Fruit fly (Drosophila melanogaster) whole organism, pupa: ENCODE results near the gene CG32052.

Experiments used
- CG10348 ChIP-seq: fragments of 200-800 bp; sonication (Bioruptor generic); IDR thresholded peaks from 2 replicates; pipeline ENCODE4 v1.3.6; 2022; ENCODE audit warnings: missing biosample characterization, missing genetic modification characterization
- CG12605 ChIP-seq: fragments of 200-800 bp; sonication (Bioruptor generic); IDR thresholded peaks from 2 replicates; pipeline ENCODE4 v1.3.6; 2022; ENCODE audit warnings: missing biosample characterization, missing genetic modification characterization
- CG13204 ChIP-seq: fragments of 200-800 bp; sonication (Bioruptor generic); optimal IDR thresholded peaks from 2 replicates; lab custom pipeline; 2018; ENCODE audit warnings: missing biosample characterization, mild to moderate bottlenecking, missing genetic modification characterization, moderate library complexity
- CG14655 ChIP-seq: fragments of 200-800 bp; sonication (Bioruptor generic); optimal IDR thresholded peaks from 3 replicates; lab custom pipeline; 2017; ENCODE audit warnings: mild to moderate bottlenecking, missing biosample characterization, missing genetic modification reagents, missing genetic modification characterization
- CG15710 ChIP-seq: fragments of 200-800 bp; sonication (Bioruptor generic); optimal IDR thresholded peaks from 2 replicates; lab custom pipeline; 2018; ENCODE audit warnings: missing biosample characterization, mild to moderate bottlenecking, missing genetic modification characterization, moderate library complexity
- CG17806 ChIP-seq: fragments of 200-800 bp; sonication (Bioruptor generic); optimal IDR thresholded peaks from 2 replicates; lab custom pipeline; 2018; ENCODE audit warnings: missing biosample characterization, mild to moderate bottlenecking, missing genetic modification characterization, moderate library complexity
- CG32121 ChIP-seq: fragments of 200-800 bp; sonication (Bioruptor generic); IDR thresholded peaks from 2 replicates; pipeline ENCODE4 v1.3.6; 2022; ENCODE audit warnings: missing biosample characterization, missing genetic modification characterization
- CG34367 ChIP-seq: fragments of 200-800 bp; sonication (Bioruptor generic); optimal IDR thresholded peaks from 2 replicates; lab custom pipeline; 2018; ENCODE audit warnings: missing biosample characterization, mild to moderate bottlenecking, missing genetic modification characterization
- CG4496 ChIP-seq: fragments of 200-800 bp; sonication (Bioruptor generic); IDR thresholded peaks from 3 replicates; pipeline ENCODE4 v1.3.6; 2022; ENCODE audit warnings: missing biosample characterization, missing genetic modification characterization
- CG8159 ChIP-seq: fragments of 200-800 bp; sonication (Bioruptor generic); optimal IDR thresholded peaks from 3 replicates; lab custom pipeline; 2018; ENCODE audit warnings: missing biosample characterization, mild to moderate bottlenecking, missing genetic modification characterization, moderate library complexity
- CG8301 ChIP-seq: fragments of 200-800 bp; sonication (Bioruptor generic); optimal IDR thresholded peaks from 2 replicates; lab custom pipeline; 2018; ENCODE audit warnings: missing biosample characterization, mild to moderate bottlenecking, missing genetic modification characterization
- CG9948 ChIP-seq: fragments of 200-800 bp; sonication (Bioruptor generic); optimal IDR thresholded peaks from 2 replicates; lab custom pipeline; 2018; ENCODE audit warnings: missing biosample characterization, mild to moderate bottlenecking, missing genetic modification characterization, moderate library complexity
- D1 ChIP-seq: fragments of 200-800 bp; sonication (Bioruptor generic); optimal IDR thresholded peaks from 2 replicates; lab custom pipeline; 2018; ENCODE audit warnings: missing biosample characterization, mild to moderate bottlenecking, missing genetic modification characterization, moderate library complexity
- EcR ChIP-seq: fragments of 200-800 bp; sonication (Bioruptor generic); optimal IDR thresholded peaks from 3 replicates; lab custom pipeline; 2019; ENCODE audit warnings: missing biosample characterization, missing genetic modification characterization, mild to moderate bottlenecking, moderate library complexity, missing genetic modification reagents
- Ets98B ChIP-seq: fragments of 200-800 bp; sonication (Bioruptor generic); IDR thresholded peaks from 2 replicates; pipeline ENCODE4 v1.3.6; 2022; ENCODE audit warnings: missing biosample characterization, missing genetic modification characterization
- Pif1A ChIP-seq: fragments of 200-800 bp; sonication (Bioruptor generic); optimal IDR thresholded peaks from 3 replicates; lab custom pipeline; 2016; ENCODE audit warnings: missing biosample characterization, missing genetic modification characterization
- Pif1B ChIP-seq: fragments of 200-800 bp; sonication (Bioruptor generic); optimal IDR thresholded peaks from 3 replicates; lab custom pipeline; 2016; ENCODE audit warnings: missing biosample characterization, missing genetic modification characterization
- Snoo ChIP-seq: fragments of 200-800 bp; sonication (Bioruptor generic); optimal IDR thresholded peaks from 3 replicates; lab custom pipeline; 2017; ENCODE audit warnings: missing biosample characterization, mild to moderate bottlenecking, missing genetic modification characterization, inconsistent platforms
- fd96Ca ChIP-seq: fragments of 200-800 bp; sonication (Bioruptor generic); IDR thresholded peaks from 3 replicates; pipeline ENCODE4 v1.3.6; 2022; ENCODE audit warnings: missing biosample characterization, missing genetic modification characterization
- gl ChIP-seq: fragments of 200-800 bp; sonication (Bioruptor generic); optimal IDR thresholded peaks from 2 replicates; lab custom pipeline; 2018; ENCODE audit warnings: missing biosample characterization, mild to moderate bottlenecking, missing genetic modification characterization
- rn ChIP-seq: fragments of 200-800 bp; sonication (Bioruptor generic); IDR thresholded peaks from 2 replicates; pipeline ENCODE4 v1.3.6; 2022; ENCODE audit warnings: missing biosample characterization, missing genetic modification characterization

CG32052 gene

dm6 chr3L:9745393-9745792 is 41.5 kb upstream of the CG32052 start:
- no peak for TF ChIP-seq CG13204 (GFP tag; lab: Kevin White, UChicago)
- 0 out of 3 replicates have a peak, but pooled peaks have one; percentile 45 for TF ChIP-seq fd96Ca (GFP tag; lab: Robert Waterston, UW)
- peak; percentile 80 for TF ChIP-seq Ets98B
- no peak for TF ChIP-seq CG10348
- no peak for TF ChIP-seq D1
- TF ChIP-seq CG14655 (GFP tag; lab: Kevin White, UChicago): peak; percentile 89
- TF ChIP-seq CG9948 (tag; lab: Kevin White, UChicago): peak; percentile 45
- peak; percentile 92 for TF ChIP-seq CG8301
- TF ChIP-seq gl: no peak
- TF ChIP-seq CG17806 (tag; lab: Kevin White, UChicago): peak; percentile 43
- peak; percentile 73; the same call in 2 of the 3 replicates for TF ChIP-seq CG4496 (GFP tag; lab: Robert Waterston, UW)
- TF ChIP-seq Pif1B (GFP tag; lab: Kevin White, UChicago): peak; percentile 13
- peak; percentile 65 for TF ChIP-seq CG32121 (GFP tag; lab: Robert Waterston, UW)
- peak; percentile 65 for TF ChIP-seq CG12605
- TF ChIP-seq CG15710 (tag; lab: Kevin White, UChicago): peak; percentile 22
- TF ChIP-seq rn (GFP tag; lab: Robert Waterston, UW): 0 out of 2 replicates have a peak, but pooled peaks have one; percentile 35
- TF ChIP-seq CG34367 (tag; lab: Kevin White, UChicago): peak; percentile 9
- peak; percentile 24 for TF ChIP-seq CG8159 (tag; lab: Kevin White, UChicago)
- TF ChIP-seq EcR (GFP tag; lab: Kevin White, UChicago): no peak
- TF ChIP-seq Pif1A (GFP tag; lab: Kevin White, UChicago): peak; percentile 11

- TF ChIP-seq CG8301 (no peak), rn (GFP tag; lab: Robert Waterston, UW) (no peak), CG4496 (GFP tag; lab: Robert Waterston, UW) (0 out of 3 replicates have a peak, but pooled peaks have one; percentile 11), Pif1B (GFP tag; lab: Kevin White, UChicago) (no peak)
Observed at dm6 chr3L:9751625-9752024, 35.2 kb upstream of the CG32052 start.

- no peak for TF ChIP-seq CG14655 (GFP tag; lab: Kevin White, UChicago)
- TF ChIP-seq Pif1A (GFP tag; lab: Kevin White, UChicago): no peak
- no peak for TF ChIP-seq CG17806 (tag; lab: Kevin White, UChicago)
- no peak for TF ChIP-seq CG9948 (tag; lab: Kevin White, UChicago)
- no peak for TF ChIP-seq CG4496 (GFP tag; lab: Robert Waterston, UW)
- no peak for TF ChIP-seq Snoo (tag; lab: Kevin White, UChicago)
- TF ChIP-seq CG10348: no peak
- no peak for TF ChIP-seq CG32121 (GFP tag; lab: Robert Waterston, UW)
- no peak for TF ChIP-seq CG12605
- TF ChIP-seq gl: no peak
- no peak for TF ChIP-seq CG15710 (tag; lab: Kevin White, UChicago)
- no peak for TF ChIP-seq CG8301
Observed at dm6 chr3L:9760151-9760749, 26.6 kb upstream of the CG32052 start, which contains the start of gene CG42268. Gene CG42268 (minus strand): TSS chr3L:9760395.

- TF ChIP-seq EcR (GFP tag; lab: Kevin White, UChicago) (no peak), CG14655 (GFP tag; lab: Kevin White, UChicago) (peak; percentile 28), gl (no peak), fd96Ca (GFP tag; lab: Robert Waterston, UW) (peak; percentile 61; the same call in 1 of the 3 replicates), CG12605 (peak; percentile 59), Snoo (tag; lab: Kevin White, UChicago) (no peak), CG4496 (GFP tag; lab: Robert Waterston, UW) (peak; percentile 73; the same call in 2 of the 3 replicates), Ets98B (peak; percentile 48; the same call in 1 of the 2 replicates), CG8301 (peak; percentile 7)
Observed at dm6 chr3L:9762036-9762597, 24.7 kb upstream of the CG32052 start.

dm6 chr3L:9763389-9763917 is 23.4 kb upstream of the CG32052 start, which contains the start of gene Ae2:
Gene Ae2 (plus strand): TSS chr3L:9763544.
- TF ChIP-seq CG12605: 0 out of 2 replicates have a peak, but pooled peaks have one; percentile 11
- TF ChIP-seq CG9948 (tag; lab: Kevin White, UChicago): no peak
- no peak for TF ChIP-seq CG8159 (tag; lab: Kevin White, UChicago)
- TF ChIP-seq CG13204 (GFP tag; lab: Kevin White, UChicago): no peak
- peak; percentile 58 for TF ChIP-seq EcR (GFP tag; lab: Kevin White, UChicago)
- TF ChIP-seq gl: no peak
- TF ChIP-seq CG32121 (GFP tag; lab: Robert Waterston, UW): no peak
- TF ChIP-seq Snoo (tag; lab: Kevin White, UChicago): no peak
- no peak for TF ChIP-seq Pif1A (GFP tag; lab: Kevin White, UChicago)
- no peak for TF ChIP-seq CG8301
- TF ChIP-seq CG4496 (GFP tag; lab: Robert Waterston, UW): peak; percentile 45; the same call in 2 of the 3 replicates
- TF ChIP-seq CG10348: no peak
- TF ChIP-seq fd96Ca (GFP tag; lab: Robert Waterston, UW): no peak

dm6 chr3L:9764307-9764706 is 22.5 kb upstream of the CG32052 start:
- peak; percentile 7 for TF ChIP-seq CG8159 (tag; lab: Kevin White, UChicago)
- no peak for TF ChIP-seq D1
- TF ChIP-seq CG34367 (tag; lab: Kevin White, UChicago): no peak
- TF ChIP-seq CG12605: peak; percentile 7; the same call in 1 of the 2 replicates
- no peak for TF ChIP-seq Ets98B
- no peak for TF ChIP-seq rn (GFP tag; lab: Robert Waterston, UW)
- peak; percentile 24 for TF ChIP-seq CG17806 (tag; lab: Kevin White, UChicago)
- TF ChIP-seq CG15710 (tag; lab: Kevin White, UChicago): no peak
- no peak for TF ChIP-seq EcR (GFP tag; lab: Kevin White, UChicago)
- no peak for TF ChIP-seq fd96Ca (GFP tag; lab: Robert Waterston, UW)
- no peak for TF ChIP-seq CG10348
- TF ChIP-seq Pif1B (GFP tag; lab: Kevin White, UChicago): no peak
- TF ChIP-seq gl: no peak
- TF ChIP-seq Snoo (tag; lab: Kevin White, UChicago): no peak
- peak; percentile 53 for TF ChIP-seq CG14655 (GFP tag; lab: Kevin White, UChicago)
- no peak for TF ChIP-seq CG32121 (GFP tag; lab: Robert Waterston, UW)
- TF ChIP-seq CG9948 (tag; lab: Kevin White, UChicago): peak; percentile 11
- no peak for TF ChIP-seq Pif1A (GFP tag; lab: Kevin White, UChicago)
- TF ChIP-seq CG13204 (GFP tag; lab: Kevin White, UChicago): no peak
- no peak for TF ChIP-seq CG4496 (GFP tag; lab: Robert Waterston, UW)
- TF ChIP-seq CG8301: no peak
